Worm (Caenorhabditis elegans) whole organism, mixed stage, embryonic: Measurements from ENCODE around the gene C29F7.10.

Experiments used
- ceh-43 ChIP-seq: fragments of 200-800 bp; sonication (Bioruptor generic); optimal IDR thresholded peaks from 2 replicates; lab custom pipeline; 2018; ENCODE audit warnings: mild to moderate bottlenecking, missing genetic modification characterization, moderate library complexity, missing compliant biosample characterization
- elt-3 ChIP-seq: fragments of 150-350 bp; optimal IDR thresholded peaks from 2 replicates; lab custom pipeline; 2014; ENCODE audit warnings: missing biosample characterization, missing genetic modification characterization
- hlh-1 ChIP-seq: fragments of 150-350 bp; optimal IDR thresholded peaks from 2 replicates; lab custom pipeline; 2014; ENCODE audit warnings: missing biosample characterization, missing genetic modification reagents, missing genetic modification characterization
- lin-13 ChIP-seq: fragments of 150-350 bp; optimal IDR thresholded peaks from 2 replicates; lab custom pipeline; 2014; ENCODE audit warnings: missing biosample characterization, missing genetic modification characterization
- lsy-2 ChIP-seq: fragments of 150-350 bp; optimal IDR thresholded peaks from 2 replicates; lab custom pipeline; 2014; ENCODE audit warnings: missing biosample characterization, missing genetic modification characterization
- nhr-12 ChIP-seq: fragments of 150-350 bp; optimal IDR thresholded peaks from 2 replicates; lab custom pipeline; 2014; ENCODE audit warnings: missing biosample characterization, missing genetic modification characterization
- snpc-4 ChIP-seq: fragments of 150-350 bp; optimal IDR thresholded peaks from 2 replicates; lab custom pipeline; 2014; ENCODE audit warnings: missing biosample characterization, missing genetic modification characterization
- unc-39 ChIP-seq: fragments of 150-350 bp; optimal IDR thresholded peaks from 2 replicates; lab custom pipeline; 2014; ENCODE audit warnings: missing biosample characterization, missing genetic modification characterization
- unc-62 ChIP-seq: fragments of 150-350 bp; optimal IDR thresholded peaks from 2 replicates; lab custom pipeline; 2014; ENCODE audit warnings: missing biosample characterization, missing genetic modification reagents, missing genetic modification characterization
- ztf-11 ChIP-seq: fragments of 150-350 bp; optimal IDR thresholded peaks from 2 replicates; lab custom pipeline; 2014; ENCODE audit warnings: missing biosample characterization, missing genetic modification characterization

ce11 chrX:13451578-13451977 is 20.3 kb upstream of the C29F7.10 start, which contains the start of gene F02D10.6:
- no peak for TF ChIP-seq ztf-11 (tag; lab: Kevin White, UChicago)
- TF ChIP-seq unc-62: no peak
- TF ChIP-seq nhr-12 (tag; lab: Kevin White, UChicago): no peak
- TF ChIP-seq unc-39: no peak
- no peak for TF ChIP-seq lsy-2 (tag; lab: Kevin White, UChicago)
- TF ChIP-seq ceh-43 (GFP tag; lab: Kevin White, UChicago): no peak
- TF ChIP-seq lin-13 (tag; lab: Kevin White, UChicago): no peak
- no peak for TF ChIP-seq elt-3 (tag; lab: Kevin White, UChicago)
- TF ChIP-seq snpc-4 (tag; lab: Kevin White, UChicago): no peak
- no peak for TF ChIP-seq hlh-1 (tag; lab: Kevin White, UChicago)
